Worm (Caenorhabditis elegans) whole organism, L2 larva: ENCODE data around the gene daf-1.

Experiments
- C34F6.9 ChIP-seq: fragments of 150-350 bp; optimal IDR thresholded peaks from 2 replicates; lab custom pipeline; 2014; ENCODE audit warnings: missing biosample characterization, missing genetic modification characterization
- F13H6.1 ChIP-seq: sonication (generic microtip); optimal IDR thresholded peaks from 2 replicates; lab custom pipeline; 2016; ENCODE audit warnings: missing genetic modification characterization, missing compliant biosample characterization
- R02D3.7 ChIP-seq: fragments of 150-350 bp; optimal IDR thresholded peaks from 2 replicates; lab custom pipeline; 2014; ENCODE audit warnings: missing biosample characterization, missing genetic modification characterization
- Y55F3AM.14 ChIP-seq: fragments of 200-800 bp; sonication (Bioruptor generic); optimal IDR thresholded peaks from 2 replicates; lab custom pipeline; 2018; ENCODE audit warnings: mild to moderate bottlenecking, missing genetic modification characterization, missing compliant biosample characterization
- ZK546.5 ChIP-seq: sonication (generic microtip); optimal IDR thresholded peaks from 2 replicates; lab custom pipeline; 2017; ENCODE audit warnings: missing biosample characterization, missing genetic modification characterization
- alr-1 ChIP-seq: fragments of 150-350 bp; optimal IDR thresholded peaks from 2 replicates; lab custom pipeline; 2014; ENCODE audit warnings: missing biosample characterization, missing genetic modification characterization
- aly-2 ChIP-seq: fragments of 150-350 bp; optimal IDR thresholded peaks from 2 replicates; lab custom pipeline; 2014; ENCODE audit warnings: missing biosample characterization, missing genetic modification characterization
- ama-1 ChIP-seq: fragments of 150-350 bp; optimal IDR thresholded peaks from 2 replicates; lab custom pipeline; 2018; ENCODE audit warnings: inconsistent platforms
- blmp-1 ChIP-seq: sonication (generic microtip); optimal IDR thresholded peaks from 2 replicates; lab custom pipeline; 2017; ENCODE audit warnings: missing genetic modification characterization, mild to moderate bottlenecking, missing compliant biosample characterization, antibody characterized with exemption, moderate library complexity; ENCODE audit not compliant: insufficient read depth
- ceh-16 ChIP-seq: fragments of 150-350 bp; optimal IDR thresholded peaks from 2 replicates; lab custom pipeline; 2014; ENCODE audit warnings: missing biosample characterization, missing genetic modification characterization
- ceh-82 ChIP-seq: fragments of 150-350 bp; optimal IDR thresholded peaks from 2 replicates; lab custom pipeline; 2014; ENCODE audit warnings: missing biosample characterization, missing genetic modification characterization
- crh-2 ChIP-seq: sonication (generic microtip); optimal IDR thresholded peaks from 2 replicates; lab custom pipeline; 2017; ENCODE audit warnings: missing biosample characterization, missing genetic modification characterization
- dmd-4 ChIP-seq: sonication (generic microtip); optimal IDR thresholded peaks from 2 replicates; lab custom pipeline; 2017; ENCODE audit warnings: missing biosample characterization, missing genetic modification characterization
- egl-27 ChIP-seq: sonication (generic microtip); optimal IDR thresholded peaks from 3 replicates; lab custom pipeline; 2017; ENCODE audit warnings: missing biosample characterization, missing genetic modification reagents, missing genetic modification characterization
- elt-1 ChIP-seq: fragments of 150-350 bp; optimal IDR thresholded peaks from 2 replicates; lab custom pipeline; 2014; ENCODE audit warnings: missing biosample characterization, missing genetic modification characterization
- elt-3 ChIP-seq: sonication (generic microtip); optimal IDR thresholded peaks from 2 replicates; lab custom pipeline; 2017; ENCODE audit warnings: missing biosample characterization, missing genetic modification characterization
- fos-1 ChIP-seq: fragments of 150-350 bp; optimal IDR thresholded peaks from 2 replicates; lab custom pipeline; 2014; ENCODE audit warnings: missing biosample characterization, missing genetic modification characterization
- gmeb-1 ChIP-seq: fragments of 150-350 bp; optimal IDR thresholded peaks from 2 replicates; lab custom pipeline; 2014; ENCODE audit warnings: missing biosample characterization, missing genetic modification characterization
- lin-11 ChIP-seq: fragments of 150-350 bp; sonication (generic microtip); optimal IDR thresholded peaks from 2 replicates; lab custom pipeline; 2014; ENCODE audit warnings: missing biosample characterization, missing genetic modification characterization, inconsistent platforms, mixed read lengths
- lin-13 ChIP-seq: fragments of 150-350 bp; optimal IDR thresholded peaks from 2 replicates; lab custom pipeline; 2014; ENCODE audit warnings: missing biosample characterization, missing genetic modification reagents, missing genetic modification characterization
- lin-39 ChIP-seq: fragments of 150-350 bp; optimal IDR thresholded peaks from 2 replicates; lab custom pipeline; 2014; ENCODE audit warnings: missing biosample characterization, missing genetic modification reagents, missing genetic modification characterization
- lsy-2 ChIP-seq, 2 experiments: fragments of 150-350 bp in 1 of 2; sonication (generic microtip) in 1 of 2; optimal IDR thresholded peaks; 2 replicates each; lab custom pipeline; 2014 to 2017; ENCODE audit warnings: missing biosample characterization in 2 of 2, missing genetic modification characterization in 2 of 2
- mab-5 ChIP-seq: fragments of 150-350 bp; optimal IDR thresholded peaks from 2 replicates; lab custom pipeline; 2014; ENCODE audit warnings: missing biosample characterization, missing genetic modification characterization
- mbf-1 ChIP-seq: sonication (generic microtip); optimal IDR thresholded peaks from 2 replicates; lab custom pipeline; 2017; ENCODE audit warnings: missing biosample characterization, missing genetic modification characterization
- mdl-1 ChIP-seq, 2 experiments: fragments of 150-350 bp in 1 of 2; sonication (generic microtip) in 1 of 2; optimal IDR thresholded peaks; 2 replicates each; lab custom pipeline; 2017; ENCODE audit warnings: missing biosample characterization in 2 of 2, missing genetic modification characterization in 2 of 2
- nhr-10 ChIP-seq: sonication (generic microtip); optimal IDR thresholded peaks from 2 replicates; lab custom pipeline; 2017; ENCODE audit warnings: missing biosample characterization, missing genetic modification characterization
- nhr-11 ChIP-seq: fragments of 150-350 bp; optimal IDR thresholded peaks from 2 replicates; lab custom pipeline; 2014; ENCODE audit warnings: missing biosample characterization, missing genetic modification characterization
- nhr-12 ChIP-seq: fragments of 150-350 bp; optimal IDR thresholded peaks from 2 replicates; lab custom pipeline; 2014; ENCODE audit warnings: missing biosample characterization, missing genetic modification characterization
- nhr-129 ChIP-seq: fragments of 150-350 bp; optimal IDR thresholded peaks from 2 replicates; lab custom pipeline; 2014; ENCODE audit warnings: missing biosample characterization, missing genetic modification characterization
- nhr-21 ChIP-seq: fragments of 150-350 bp; optimal IDR thresholded peaks from 2 replicates; lab custom pipeline; 2014; ENCODE audit warnings: missing biosample characterization, missing genetic modification characterization
- nhr-23 ChIP-seq: fragments of 150-350 bp; optimal IDR thresholded peaks from 2 replicates; lab custom pipeline; 2014; ENCODE audit warnings: missing biosample characterization, missing genetic modification reagents, missing genetic modification characterization
- nhr-237 ChIP-seq: fragments of 150-350 bp; optimal IDR thresholded peaks from 2 replicates; lab custom pipeline; 2014; ENCODE audit warnings: missing biosample characterization, missing genetic modification characterization
- nhr-25 ChIP-seq: fragments of 150-350 bp; sonication (generic microtip); optimal IDR thresholded peaks from 3 replicates; lab custom pipeline; 2014; ENCODE audit warnings: missing biosample characterization, missing genetic modification characterization
- nhr-6 ChIP-seq: fragments of 150-350 bp; optimal IDR thresholded peaks from 2 replicates; lab custom pipeline; 2014; ENCODE audit warnings: missing biosample characterization, missing genetic modification characterization
- nhr-77 ChIP-seq: fragments of 150-350 bp; optimal IDR thresholded peaks from 2 replicates; lab custom pipeline; 2014; ENCODE audit warnings: missing biosample characterization, missing genetic modification characterization
- peb-1 ChIP-seq: fragments of 150-350 bp; optimal IDR thresholded peaks from 2 replicates; lab custom pipeline; 2014; ENCODE audit warnings: missing biosample characterization, missing genetic modification characterization
- sem-4 ChIP-seq: fragments of 150-350 bp; optimal IDR thresholded peaks from 2 replicates; lab custom pipeline; 2014; ENCODE audit warnings: missing biosample characterization, missing genetic modification reagents, missing genetic modification characterization
- skn-1 ChIP-seq: sonication (generic microtip); optimal IDR thresholded peaks from 2 replicates; lab custom pipeline; 2017; ENCODE audit warnings: missing biosample characterization, missing genetic modification characterization
- sma-3 ChIP-seq: sonication (generic microtip); optimal IDR thresholded peaks from 2 replicates; lab custom pipeline; 2016; ENCODE audit warnings: missing genetic modification reagents, missing genetic modification characterization, missing compliant biosample characterization
- sma-9 ChIP-seq, 2 experiments: fragments of 150-350 bp in 1 of 2; sonication (generic microtip) in 1 of 2; optimal IDR thresholded peaks; 2 replicates each; lab custom pipeline; 2014 to 2016; ENCODE audit warnings: missing genetic modification characterization in 2 of 2, mild to moderate bottlenecking in 1 of 2, missing biosample characterization in 1 of 2, missing compliant biosample characterization in 1 of 2, missing genetic modification reagents in 1 of 2, moderate library complexity in 1 of 2
- snpc-4 ChIP-seq: fragments of 150-350 bp; optimal IDR thresholded peaks from 2 replicates; lab custom pipeline; 2014; ENCODE audit warnings: missing biosample characterization, missing genetic modification characterization
- unc-39 ChIP-seq: fragments of 150-350 bp; optimal IDR thresholded peaks from 2 replicates; lab custom pipeline; 2014; ENCODE audit warnings: missing biosample characterization, missing genetic modification characterization
- unc-55 ChIP-seq: fragments of 150-350 bp; sonication (generic microtip); optimal IDR thresholded peaks from 3 replicates; lab custom pipeline; 2014; ENCODE audit warnings: missing biosample characterization, missing genetic modification reagents, missing genetic modification characterization
- unc-62 ChIP-seq: fragments of 150-350 bp; optimal IDR thresholded peaks from 2 replicates; lab custom pipeline; 2014; ENCODE audit warnings: missing biosample characterization, missing genetic modification reagents, missing genetic modification characterization
- zag-1 ChIP-seq: fragments of 150-350 bp; optimal IDR thresholded peaks from 2 replicates; lab custom pipeline; 2014; ENCODE audit warnings: missing biosample characterization, missing genetic modification characterization
- ztf-1 ChIP-seq: fragments of 200-800 bp; sonication (Bioruptor generic); conservative IDR thresholded peaks from 2 replicates; pipeline ENCODE4 v1.3.6; 2022; ENCODE audit warnings: missing genetic modification characterization, missing compliant biosample characterization
- ztf-11 ChIP-seq: sonication (generic microtip); optimal IDR thresholded peaks from 2 replicates; lab custom pipeline; 2017; ENCODE audit warnings: missing biosample characterization, missing genetic modification characterization
- ztf-4 ChIP-seq: fragments of 150-350 bp; optimal IDR thresholded peaks from 2 replicates; lab custom pipeline; 2014; ENCODE audit warnings: missing biosample characterization, missing genetic modification characterization

daf-1 gene

ce11 chrIV:121607-122006 lies 10.6 kb upstream of the daf-1 start, which contains the start of gene tut-1:
Gene tut-1 (minus strand): TSS chrIV:121707.
- TF ChIP-seq mdl-1 (tag; optimal IDR thresholded peaks at IDR 0.05; lab: Kevin White, UChicago): no peak
- TF ChIP-seq nhr-12: no peak
- TF ChIP-seq aly-2 (tag; lab: Kevin White, UChicago): no peak
- TF ChIP-seq egl-27 (tag; lab: Kevin White, UChicago): no peak
- no peak for TF ChIP-seq lin-39 (tag; lab: Kevin White, UChicago)
- no peak for TF ChIP-seq nhr-77 (tag; lab: Kevin White, UChicago)
- TF ChIP-seq peb-1: no peak
- TF ChIP-seq nhr-10 (tag; lab: Kevin White, UChicago): no peak
- TF ChIP-seq nhr-6 (tag; lab: Kevin White, UChicago): no peak
- no peak for TF ChIP-seq elt-3 (tag; lab: Kevin White, UChicago)

- TF ChIP-seq sma-9 (GFP tag; optimal IDR thresholded peaks at IDR 0.05; lab: Kevin White, UChicago) (peak; percentile 25), sma-9 (tag; optimal IDR thresholded peaks at IDR 0.05; lab: Kevin White, UChicago) (no peak), elt-1 (no peak), nhr-11 (no peak), Y55F3AM.14 (GFP tag; lab: Kevin White, UChicago) (no peak), lsy-2 (tag; optimal IDR thresholded peaks at IDR 0.05; lab: Kevin White, UChicago) (peak; percentile 86 to 97), mdl-1 (tag; optimal IDR thresholded peaks at IDR 0.05; lab: Kevin White, UChicago) (peak in 1 of 2 experiments; percentile 14), fos-1 (peak; percentile 34), peb-1 (no peak), nhr-25 (tag; lab: Kevin White, UChicago) (no peak), mab-5 (tag; lab: Kevin White, UChicago) (no peak), ZK546.5 (tag; lab: Kevin White, UChicago) (no peak), nhr-237 (tag; lab: Kevin White, UChicago) (no peak), ama-1 (no peak), ceh-82 (tag; lab: Kevin White, UChicago) (no peak), ceh-16 (tag; lab: Kevin White, UChicago) (no peak), alr-1 (tag; lab: Kevin White, UChicago) (no peak), ztf-11 (tag; lab: Kevin White, UChicago) (no peak), dmd-4 (tag; lab: Kevin White, UChicago) (no peak), zag-1 (tag; lab: Kevin White, UChicago) (peak; percentile 19), nhr-23 (tag; lab: Kevin White, UChicago) (no peak), sem-4 (no peak), snpc-4 (no peak), lin-11 (tag; lab: Kevin White, UChicago) (peak; percentile 25), crh-2 (peak; percentile 53), ztf-4 (tag; lab: Kevin White, UChicago) (no peak), C34F6.9 (tag; lab: Kevin White, UChicago) (peak; percentile 67), egl-27 (tag; lab: Kevin White, UChicago) (peak; percentile 1), nhr-129 (peak; percentile 58), unc-62 (GFP tag; lab: Kevin White, UChicago) (no peak), R02D3.7 (tag; lab: Kevin White, UChicago) (no peak), aly-2 (tag; lab: Kevin White, UChicago) (no peak), unc-55 (GFP tag; lab: Kevin White, UChicago) (peak; percentile 78), nhr-6 (tag; lab: Kevin White, UChicago) (peak; percentile 5), elt-3 (tag; lab: Kevin White, UChicago) (no peak), mbf-1 (tag; lab: Kevin White, UChicago) (no peak), nhr-77 (tag; lab: Kevin White, UChicago) (no peak), nhr-10 (tag; lab: Kevin White, UChicago) (no peak), gmeb-1 (tag; lab: Kevin White, UChicago) (peak; percentile 53), lin-13 (GFP tag; lab: Kevin White, UChicago) (peak; percentile 71), nhr-12 (no peak), lin-39 (tag; lab: Kevin White, UChicago) (no peak), blmp-1 (tag; lab: Kevin White, UChicago) (no peak), F13H6.1 (tag; lab: Kevin White, UChicago) (peak; percentile 64), unc-39 (tag; lab: Kevin White, UChicago) (no peak), ztf-1 (GFP tag; lab: Robert Waterston, UW) (no peak), sma-3 (peak; percentile 51), nhr-21 (tag; lab: Kevin White, UChicago) (peak; percentile 9), skn-1 (tag; lab: Kevin White, UChicago) (no peak)
These were observed 6.1 kb upstream of the daf-1 start, which contains the start of the genes grld-1 and cox-6C for ce11 chrIV:125881-126781. Gene grld-1 (minus strand): TSS chrIV:125931. Gene cox-6C (plus strand): TSS chrIV:126731.
